Fruit fly (Drosophila melanogaster): Measurements from ENCODE around the gene FoxL1.

DNA sequence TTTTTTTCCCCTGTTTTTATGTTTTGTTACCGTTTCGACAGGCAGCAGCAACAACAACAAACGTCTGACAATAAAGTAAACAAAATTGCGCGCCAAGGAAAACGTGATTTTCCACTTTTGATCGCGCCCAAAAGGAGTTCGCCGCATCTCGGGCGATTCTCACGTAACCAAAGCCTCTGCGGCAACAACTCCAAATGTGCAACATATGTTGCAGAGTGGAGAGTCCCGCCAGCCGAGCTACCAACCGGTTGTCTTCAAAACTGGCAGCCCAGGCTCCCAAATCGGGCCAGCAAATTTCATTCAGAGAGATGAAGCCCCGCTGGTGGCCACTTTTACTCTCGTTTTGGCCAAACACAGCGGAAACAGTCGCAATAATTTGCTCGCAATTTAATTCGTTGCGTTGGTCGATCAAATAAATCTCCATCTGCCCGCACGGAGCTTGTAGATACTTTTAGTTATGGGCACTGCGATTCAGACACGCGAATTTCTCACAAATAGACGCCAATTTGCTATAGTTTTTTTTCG is 36.8 kb downstream of the FoxL1 start:
- no peak for TF ChIP-seq Eip75B (GFP tag; optimal IDR thresholded peaks at IDR 0.05)
- TF ChIP-seq esn (GFP tag; optimal IDR thresholded peaks at IDR 0.05) = no peak

Measured in whole organism, prepupa.